Worm (Caenorhabditis elegans) whole organism, L2 larva: ENCODE measurements around the gene C05E7.3.

Experiments used
- R02D3.7 ChIP-seq: fragments of 150-350 bp; optimal IDR thresholded peaks from 2 replicates; lab custom pipeline; 2014; ENCODE audit warnings: missing biosample characterization, missing genetic modification characterization
- blmp-1 ChIP-seq: sonication (generic microtip); optimal IDR thresholded peaks from 2 replicates; lab custom pipeline; 2017; ENCODE audit warnings: missing genetic modification characterization, mild to moderate bottlenecking, missing compliant biosample characterization, antibody characterized with exemption, moderate library complexity; ENCODE audit not compliant: insufficient read depth
- nhr-10 ChIP-seq: sonication (generic microtip); optimal IDR thresholded peaks from 2 replicates; lab custom pipeline; 2017; ENCODE audit warnings: missing biosample characterization, missing genetic modification characterization
- nhr-237 ChIP-seq: fragments of 150-350 bp; optimal IDR thresholded peaks from 2 replicates; lab custom pipeline; 2014; ENCODE audit warnings: missing biosample characterization, missing genetic modification characterization
- snpc-4 ChIP-seq: fragments of 150-350 bp; optimal IDR thresholded peaks from 2 replicates; lab custom pipeline; 2014; ENCODE audit warnings: missing biosample characterization, missing genetic modification characterization
- unc-62 ChIP-seq: fragments of 150-350 bp; optimal IDR thresholded peaks from 2 replicates; lab custom pipeline; 2014; ENCODE audit warnings: missing biosample characterization, missing genetic modification reagents, missing genetic modification characterization

ce11 chrX:12926998-12927397, 19.4 kb downstream of the C05E7.3 start:
- TF ChIP-seq nhr-237 (tag; lab: Kevin White, UChicago) (no peak), blmp-1 (no peak), snpc-4 (tag; lab: Kevin White, UChicago) (no peak), R02D3.7 (tag; lab: Kevin White, UChicago) (no peak), nhr-10 (tag; lab: Kevin White, UChicago) (no peak), unc-62 (no peak)
